Fruit fly (Drosophila melanogaster) whole organism, embryonic: ENCODE results near the gene NimB1.

Experiments
- Abd-B ChIP-seq: fragments of 200-800 bp; sonication (Bioruptor generic); optimal IDR thresholded peaks from 2 replicates; lab custom pipeline; 2018; ENCODE audit warnings: missing biosample characterization, mild to moderate bottlenecking, missing genetic modification characterization, moderate library complexity
- Atf-2 ChIP-seq: fragments of 200-800 bp; sonication (Bioruptor generic); optimal IDR thresholded peaks from 2 replicates; lab custom pipeline; 2016; ENCODE audit warnings: missing biosample characterization, missing genetic modification characterization
- Blimp-1 ChIP-seq: fragments of 200-800 bp; sonication (Bioruptor generic); optimal IDR thresholded peaks from 3 replicates; lab custom pipeline; 2018; ENCODE audit warnings: missing biosample characterization, missing genetic modification characterization, mild to moderate bottlenecking, moderate library complexity, missing genetic modification reagents
- CG11560 ChIP-seq: fragments of 200-800 bp; sonication (Bioruptor generic); IDR thresholded peaks from 3 replicates; pipeline ENCODE4 v1.3.6; 2022; ENCODE audit warnings: missing biosample characterization, missing genetic modification characterization
- CG1529 ChIP-seq: fragments of 200-800 bp; sonication (Bioruptor generic); optimal IDR thresholded peaks from 3 replicates; lab custom pipeline; 2018; ENCODE audit warnings: missing biosample characterization, missing genetic modification characterization
- CG15601 ChIP-seq: fragments of 200-800 bp; sonication (Bioruptor generic); optimal IDR thresholded peaks from 3 replicates; lab custom pipeline; 2019; ENCODE audit warnings: missing biosample characterization, mild to moderate bottlenecking, missing genetic modification characterization, moderate library complexity
- CG15696 ChIP-seq: fragments of 200-800 bp; sonication (Bioruptor generic); optimal IDR thresholded peaks from 2 replicates; lab custom pipeline; 2019; ENCODE audit warnings: missing biosample characterization, mild to moderate bottlenecking, missing genetic modification characterization, moderate library complexity
- CG1647 ChIP-seq: fragments of 200-800 bp; sonication (Bioruptor generic); optimal IDR thresholded peaks from 3 replicates; lab custom pipeline; 2016; ENCODE audit warnings: missing biosample characterization, missing genetic modification characterization
- CG18599 ChIP-seq: fragments of 200-800 bp; sonication (Bioruptor generic); optimal IDR thresholded peaks from 3 replicates; lab custom pipeline; 2017; ENCODE audit warnings: missing biosample characterization, missing genetic modification characterization, mild to moderate bottlenecking, moderate library complexity, missing genetic modification reagents
- CG18764 ChIP-seq: fragments of 200-800 bp; sonication (Bioruptor generic); optimal IDR thresholded peaks from 3 replicates; lab custom pipeline; 2016; ENCODE audit warnings: missing biosample characterization, missing genetic modification characterization
- CG2199 ChIP-seq: fragments of 200-800 bp; sonication (Bioruptor generic); IDR thresholded peaks from 3 replicates; pipeline ENCODE4 v1.3.6; 2022; ENCODE audit warnings: missing biosample characterization, missing genetic modification characterization
- CG32532 ChIP-seq: fragments of 200-800 bp; sonication (Bioruptor generic); IDR thresholded peaks from 2 replicates; pipeline ENCODE4 v1.3.6; 2022; ENCODE audit warnings: missing biosample characterization, missing genetic modification characterization
- CG4282 ChIP-seq: fragments of 200-800 bp; sonication (Bioruptor generic); optimal IDR thresholded peaks from 2 replicates; lab custom pipeline; 2016; ENCODE audit warnings: missing biosample characterization, missing genetic modification characterization
- CG4424 ChIP-seq: fragments of 200-800 bp; sonication (Bioruptor generic); optimal IDR thresholded peaks from 3 replicates; lab custom pipeline; 2016; ENCODE audit warnings: missing biosample characterization, missing genetic modification characterization
- CG6175 ChIP-seq: fragments of 200-800 bp; sonication (Bioruptor generic); IDR thresholded peaks from 3 replicates; pipeline ENCODE4 v1.3.6; 2022; ENCODE audit warnings: missing biosample characterization, missing genetic modification characterization
- CG6854 ChIP-seq: fragments of 200-800 bp; sonication (Bioruptor generic); optimal IDR thresholded peaks from 3 replicates; lab custom pipeline; 2017; ENCODE audit warnings: missing biosample characterization, mild to moderate bottlenecking, missing genetic modification characterization
- CG8281 ChIP-seq: fragments of 200-800 bp; sonication (Bioruptor generic); optimal IDR thresholded peaks from 2 replicates; lab custom pipeline; 2018; ENCODE audit warnings: missing biosample characterization, mild to moderate bottlenecking, missing genetic modification characterization, moderate library complexity
- Camta ChIP-seq: fragments of 200-800 bp; sonication (Bioruptor generic); optimal IDR thresholded peaks from 2 replicates; lab custom pipeline; 2016; ENCODE audit warnings: missing biosample characterization, missing genetic modification characterization
- Chrac-16 ChIP-seq: fragments of 200-800 bp; sonication (Bioruptor generic); optimal IDR thresholded peaks from 3 replicates; lab custom pipeline; 2016; ENCODE audit warnings: missing biosample characterization, missing genetic modification characterization
- D19A ChIP-seq: fragments of 200-800 bp; optimal IDR thresholded peaks from 3 replicates; lab custom pipeline; 2019; ENCODE audit warnings: missing biosample characterization, mild to moderate bottlenecking, missing genetic modification characterization, moderate library complexity
- Dip2 ChIP-seq: fragments of 200-800 bp; sonication (Bioruptor generic); IDR thresholded peaks from 2 replicates; pipeline ENCODE4 v1.3.6; 2022; ENCODE audit warnings: missing biosample characterization, missing genetic modification characterization
- ERR ChIP-seq: fragments of 200-800 bp; sonication (Bioruptor generic); optimal IDR thresholded peaks from 2 replicates; lab custom pipeline; 2016; ENCODE audit warnings: missing biosample characterization, missing genetic modification characterization
- Fer2 ChIP-seq: fragments of 200-800 bp; sonication (Bioruptor generic); optimal IDR thresholded peaks from 2 replicates; lab custom pipeline; 2018; ENCODE audit warnings: missing biosample characterization, mild to moderate bottlenecking, missing genetic modification characterization, moderate library complexity
- GATAe ChIP-seq: fragments of 200-800 bp; sonication (Bioruptor generic); conservative IDR thresholded peaks from 2 replicates; pipeline ENCODE4 v1.3.6; 2022; ENCODE audit warnings: missing biosample characterization, missing genetic modification characterization
- Hr3 ChIP-seq: fragments of 200-800 bp; sonication (Bioruptor generic); optimal IDR thresholded peaks from 3 replicates; lab custom pipeline; 2016; ENCODE audit warnings: missing biosample characterization, missing genetic modification characterization
- Hr78 ChIP-seq, 2 experiments: fragments of 200-800 bp in 1 of 2; fragments of >200 bp in 1 of 2; sonication (Bioruptor generic) in 1 of 2; optimal IDR thresholded peaks; 2 replicates each; lab custom pipeline; 2017 to 2019; ENCODE audit warnings: missing biosample characterization in 2 of 2, missing genetic modification characterization in 2 of 2, mild to moderate bottlenecking in 1 of 2, moderate library complexity in 1 of 2
- Hsf ChIP-seq: fragments of 200-800 bp; sonication (Bioruptor generic); optimal IDR thresholded peaks from 3 replicates; lab custom pipeline; 2016; ENCODE audit warnings: missing biosample characterization, missing genetic modification characterization
- Lhr ChIP-seq: fragments of 200-800 bp; sonication (Bioruptor generic); optimal IDR thresholded peaks from 3 replicates; lab custom pipeline; 2017; ENCODE audit warnings: mild to moderate bottlenecking, missing biosample characterization, missing genetic modification reagents, missing genetic modification characterization
- MBD-R2 ChIP-seq: fragments of 200-800 bp; sonication (Bioruptor generic); IDR thresholded peaks from 2 replicates; pipeline ENCODE4 v1.3.6; 2022; ENCODE audit warnings: missing biosample characterization, missing genetic modification characterization
- Oaz ChIP-seq: fragments of 200-800 bp; sonication (Bioruptor generic); IDR thresholded peaks from 2 replicates; pipeline ENCODE4 v1.3.6; 2022; ENCODE audit warnings: missing biosample characterization, missing genetic modification characterization
- Sin3A ChIP-seq: fragments of >200 bp; optimal IDR thresholded peaks from 2 replicates; lab custom pipeline; 2018
- Six4 ChIP-seq: fragments of 200-800 bp; sonication (Bioruptor generic); optimal IDR thresholded peaks from 2 replicates; lab custom pipeline; 2016; ENCODE audit warnings: missing biosample characterization, missing genetic modification characterization
- al ChIP-seq: fragments of 200-800 bp; sonication (Bioruptor generic); IDR thresholded peaks from 2 replicates; pipeline ENCODE4 v1.3.6; 2022; ENCODE audit warnings: missing biosample characterization, missing genetic modification characterization
- aop ChIP-seq: fragments of 200-800 bp; sonication (Bioruptor generic); IDR thresholded peaks from 2 replicates; pipeline ENCODE4 v1.3.6; 2022; ENCODE audit warnings: missing biosample characterization, missing genetic modification characterization
- bab2 ChIP-seq: fragments of 200-800 bp; sonication (Bioruptor generic); optimal IDR thresholded peaks from 2 replicates; lab custom pipeline; 2016; ENCODE audit warnings: missing biosample characterization, missing genetic modification characterization
- br ChIP-seq: fragments of >200 bp; optimal IDR thresholded peaks from 2 replicates; lab custom pipeline; 2017
- crol ChIP-seq: fragments of 200-800 bp; sonication (Bioruptor generic); IDR thresholded peaks from 2 replicates; pipeline ENCODE4 v1.3.6; 2022; ENCODE audit warnings: missing biosample characterization, missing genetic modification characterization
- crp ChIP-seq, 2 experiments: fragments of 200-800 bp; sonication (Bioruptor generic); optimal IDR thresholded peaks; 2 replicates in 1 of 2; 3 replicates in 1 of 2; lab custom pipeline; 2017; ENCODE audit warnings: missing biosample characterization in 2 of 2, missing genetic modification characterization in 2 of 2, mild to moderate bottlenecking in 1 of 2, moderate library complexity in 1 of 2
- ewg ChIP-seq: fragments of 200-800 bp; sonication (Bioruptor generic); optimal IDR thresholded peaks from 3 replicates; lab custom pipeline; 2017; ENCODE audit warnings: mild to moderate bottlenecking, missing biosample characterization, missing genetic modification reagents, missing genetic modification characterization
- fd64A ChIP-seq: fragments of 200-800 bp; sonication (Bioruptor generic); optimal IDR thresholded peaks from 3 replicates; lab custom pipeline; 2018; ENCODE audit warnings: missing biosample characterization, mild to moderate bottlenecking, missing genetic modification characterization
- grau ChIP-seq: fragments of 200-800 bp; optimal IDR thresholded peaks from 3 replicates; lab custom pipeline; 2019; ENCODE audit warnings: missing biosample characterization, mild to moderate bottlenecking, missing genetic modification characterization, moderate library complexity
- hb ChIP-seq: fragments of 200-800 bp; sonication (Bioruptor generic); IDR thresholded peaks from 3 replicates; pipeline ENCODE4 v1.3.6; 2022; ENCODE audit warnings: missing biosample characterization, missing genetic modification characterization; ENCODE audit not compliant: partially characterized antibody
- jing ChIP-seq: fragments of 200-800 bp; sonication (Bioruptor generic); optimal IDR thresholded peaks from 2 replicates; lab custom pipeline; 2018; ENCODE audit warnings: missing biosample characterization, mild to moderate bottlenecking, missing genetic modification characterization
- lab ChIP-seq: fragments of 200-800 bp; sonication (Bioruptor generic); optimal IDR thresholded peaks from 3 replicates; lab custom pipeline; 2017; ENCODE audit warnings: missing biosample characterization, missing genetic modification characterization, mild to moderate bottlenecking, moderate library complexity, missing genetic modification reagents
- lilli ChIP-seq: fragments of 200-800 bp; sonication (Bioruptor generic); optimal IDR thresholded peaks from 3 replicates; lab custom pipeline; 2016; ENCODE audit warnings: missing biosample characterization, missing genetic modification characterization
- maf-S ChIP-seq: fragments of 200-800 bp; sonication (Bioruptor generic); optimal IDR thresholded peaks from 2 replicates; lab custom pipeline; 2016; ENCODE audit warnings: missing biosample characterization, missing genetic modification characterization
- onecut ChIP-seq: fragments of 200-800 bp; sonication (Bioruptor generic); IDR thresholded peaks from 2 replicates; pipeline ENCODE4 v1.3.6; 2022; ENCODE audit warnings: missing biosample characterization, missing genetic modification characterization
- so ChIP-seq: fragments of 200-800 bp; sonication (Bioruptor generic); IDR thresholded peaks from 3 replicates; pipeline ENCODE4 v1.3.6; 2022; ENCODE audit warnings: missing biosample characterization, missing genetic modification characterization
- sob ChIP-seq: fragments of 200-800 bp; sonication (Bioruptor generic); IDR thresholded peaks from 2 replicates; pipeline ENCODE4 v1.3.6; 2022; ENCODE audit warnings: missing biosample characterization, missing genetic modification characterization
- tx ChIP-seq: fragments of 200-800 bp; sonication (Bioruptor generic); optimal IDR thresholded peaks from 2 replicates; lab custom pipeline; 2016; ENCODE audit warnings: missing biosample characterization, missing genetic modification characterization
- unpg ChIP-seq: fragments of 200-800 bp; sonication (Bioruptor generic); optimal IDR thresholded peaks from 3 replicates; lab custom pipeline; 2018; ENCODE audit warnings: missing biosample characterization, mild to moderate bottlenecking, missing genetic modification characterization, moderate library complexity

NimB1 gene

DNA sequence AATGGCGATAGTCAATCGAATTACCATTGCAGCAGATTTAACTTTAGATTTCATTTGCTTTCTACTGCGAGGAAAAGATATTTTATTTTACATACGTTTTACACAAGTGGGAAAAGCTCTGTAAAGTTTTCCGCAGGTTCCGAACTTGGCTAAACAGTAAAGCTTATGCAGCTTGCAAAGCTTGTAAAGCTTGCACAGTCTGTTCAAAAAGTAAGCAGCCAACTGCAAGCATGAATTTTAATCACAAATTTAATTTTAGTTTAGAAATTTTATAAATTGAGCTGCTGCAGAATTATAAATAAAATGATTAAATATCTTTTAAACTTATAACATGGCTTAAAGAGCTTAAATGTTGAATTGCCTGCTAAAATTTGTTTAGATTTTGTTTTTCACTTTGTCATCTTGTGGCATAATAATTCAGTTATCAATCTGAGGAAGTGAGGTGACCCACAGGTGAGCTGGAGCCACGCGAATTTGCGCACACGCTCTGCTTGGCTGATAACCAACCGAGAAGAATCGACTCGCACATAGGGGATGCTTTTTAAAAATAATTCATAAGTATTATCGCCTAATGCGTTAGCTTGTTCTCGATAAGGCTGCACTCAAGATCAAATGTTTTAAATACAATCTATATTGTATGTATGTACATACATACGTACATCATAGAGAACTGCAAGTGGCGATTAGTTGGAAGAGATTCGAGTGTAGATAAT, 48.4 kb downstream of the NimB1 start (continued):
- TF ChIP-seq so: peak; percentile 51; the same call in 1 of the 3 replicates
- TF ChIP-seq lab: peak; percentile 69
- no peak for TF ChIP-seq CG1529 (GFP tag; lab: Kevin White, UChicago)
- no peak for TF ChIP-seq unpg (GFP tag; lab: Kevin White, UChicago)
- TF ChIP-seq grau (tag; lab: Kevin White, UChicago): no peak
- TF ChIP-seq Hsf (GFP tag; lab: Kevin White, UChicago): no peak
- no peak for TF ChIP-seq br (lab: Kevin White, UChicago)
- TF ChIP-seq Oaz (GFP tag; lab: Robert Waterston, UW): 0 out of 2 replicates have a peak, but pooled peaks have one; percentile 10
- TF ChIP-seq Hr78 (GFP tag; optimal IDR thresholded peaks at IDR 0.05; lab: Kevin White, UChicago): no peak
- peak; percentile 64 for TF ChIP-seq sob (GFP tag; lab: Robert Waterston, UW)
- TF ChIP-seq hb (GFP tag; lab: Robert Waterston, UW): no peak
- no peak for TF ChIP-seq jing (GFP tag; lab: Kevin White, UChicago)
- no peak for TF ChIP-seq GATAe (GFP tag; lab: Robert Waterston, UW)
- TF ChIP-seq D19A (tag; lab: Kevin White, UChicago): peak; percentile 40
- peak; percentile 4 for TF ChIP-seq Lhr (GFP tag; lab: Kevin White, UChicago)
- no peak for TF ChIP-seq Dip2
- TF ChIP-seq Six4 (GFP tag; lab: Kevin White, UChicago): peak; percentile 0
- TF ChIP-seq bab2 (GFP tag; lab: Kevin White, UChicago): no peak
- no peak for TF ChIP-seq MBD-R2 (GFP tag; lab: Robert Waterston, UW)
- TF ChIP-seq crp (GFP tag; optimal IDR thresholded peaks at IDR 0.05; lab: Kevin White, UChicago): no peak
- TF ChIP-seq Hr3: no peak
- TF ChIP-seq maf-S (GFP tag; lab: Kevin White, UChicago): no peak
- peak; percentile 34 for TF ChIP-seq CG6854
- no peak for TF ChIP-seq CG4282 (GFP tag; lab: Kevin White, UChicago)
- peak; percentile 41 for TF ChIP-seq Blimp-1 (GFP tag; lab: Kevin White, UChicago)
- TF ChIP-seq CG32532: peak; percentile 80
- TF ChIP-seq CG8281 (tag; lab: Kevin White, UChicago): no peak
- no peak for TF ChIP-seq CG15696
- no peak for TF ChIP-seq Sin3A (lab: Kevin White, UChicago)
- no peak for TF ChIP-seq fd64A (GFP tag; lab: Kevin White, UChicago)
- TF ChIP-seq Atf-2 (GFP tag; lab: Kevin White, UChicago): no peak
- peak; percentile 39; the same call in 1 of the 2 replicates for TF ChIP-seq al (GFP tag; lab: Robert Waterston, UW)
- TF ChIP-seq Abd-B: no peak
- TF ChIP-seq CG4424: peak; percentile 40
- TF ChIP-seq CG18764: no peak
- no peak for TF ChIP-seq crol (GFP tag; lab: Robert Waterston, UW)
- peak; percentile 59 for TF ChIP-seq CG18599 (GFP tag; lab: Kevin White, UChicago)
- peak; percentile 51 for TF ChIP-seq lilli (GFP tag; lab: Kevin White, UChicago)
- TF ChIP-seq CG11560 (tag; lab: Robert Waterston, UW): peak; percentile 40; the same call in 1 of the 3 replicates
- peak; percentile 76; the same call in 1 of the 3 replicates for TF ChIP-seq CG2199 (GFP tag; lab: Robert Waterston, UW)
- TF ChIP-seq onecut (GFP tag; lab: Robert Waterston, UW): peak; percentile 48; the same call in 1 of the 2 replicates
- TF ChIP-seq CG1647: no peak
- TF ChIP-seq ERR (GFP tag; lab: Kevin White, UChicago): no peak
- no peak for TF ChIP-seq Fer2
- TF ChIP-seq Chrac-16 (GFP tag; lab: Kevin White, UChicago): no peak
- TF ChIP-seq CG15601 (tag; lab: Kevin White, UChicago): peak; percentile 14
- no peak for TF ChIP-seq tx (GFP tag; lab: Kevin White, UChicago)
- no peak for TF ChIP-seq Camta (GFP tag; lab: Kevin White, UChicago)
- TF ChIP-seq CG6175: no peak
- TF ChIP-seq ewg (GFP tag; lab: Kevin White, UChicago): no peak
- no peak for TF ChIP-seq aop
